Worm (Caenorhabditis elegans) whole organism, L2 larva: ENCODE measurements around the gene Y50D7A.3.

Source experiments
- F13H6.1 ChIP-seq: sonication (generic microtip); optimal IDR thresholded peaks from 2 replicates; lab custom pipeline; 2016; ENCODE audit warnings: missing genetic modification characterization, missing compliant biosample characterization
- Y55F3AM.14 ChIP-seq: fragments of 200-800 bp; sonication (Bioruptor generic); optimal IDR thresholded peaks from 2 replicates; lab custom pipeline; 2018; ENCODE audit warnings: mild to moderate bottlenecking, missing genetic modification characterization, missing compliant biosample characterization
- ZK546.5 ChIP-seq: sonication (generic microtip); optimal IDR thresholded peaks from 2 replicates; lab custom pipeline; 2017; ENCODE audit warnings: missing biosample characterization, missing genetic modification characterization
- alr-1 ChIP-seq: fragments of 150-350 bp; optimal IDR thresholded peaks from 2 replicates; lab custom pipeline; 2014; ENCODE audit warnings: missing biosample characterization, missing genetic modification characterization
- aly-2 ChIP-seq: fragments of 150-350 bp; optimal IDR thresholded peaks from 2 replicates; lab custom pipeline; 2014; ENCODE audit warnings: missing biosample characterization, missing genetic modification characterization
- ama-1 ChIP-seq: fragments of 150-350 bp; optimal IDR thresholded peaks from 2 replicates; lab custom pipeline; 2018; ENCODE audit warnings: inconsistent platforms
- ceh-16 ChIP-seq: fragments of 150-350 bp; optimal IDR thresholded peaks from 2 replicates; lab custom pipeline; 2014; ENCODE audit warnings: missing biosample characterization, missing genetic modification characterization
- crh-2 ChIP-seq: sonication (generic microtip); optimal IDR thresholded peaks from 2 replicates; lab custom pipeline; 2017; ENCODE audit warnings: missing biosample characterization, missing genetic modification characterization
- dmd-4 ChIP-seq: sonication (generic microtip); optimal IDR thresholded peaks from 2 replicates; lab custom pipeline; 2017; ENCODE audit warnings: missing biosample characterization, missing genetic modification characterization
- egl-27 ChIP-seq: sonication (generic microtip); optimal IDR thresholded peaks from 3 replicates; lab custom pipeline; 2017; ENCODE audit warnings: missing biosample characterization, missing genetic modification reagents, missing genetic modification characterization
- elt-1 ChIP-seq: fragments of 150-350 bp; optimal IDR thresholded peaks from 2 replicates; lab custom pipeline; 2014; ENCODE audit warnings: missing biosample characterization, missing genetic modification characterization
- elt-3 ChIP-seq: sonication (generic microtip); optimal IDR thresholded peaks from 2 replicates; lab custom pipeline; 2017; ENCODE audit warnings: missing biosample characterization, missing genetic modification characterization
- fos-1 ChIP-seq: fragments of 150-350 bp; optimal IDR thresholded peaks from 2 replicates; lab custom pipeline; 2014; ENCODE audit warnings: missing biosample characterization, missing genetic modification characterization
- lin-11 ChIP-seq: fragments of 150-350 bp; sonication (generic microtip); optimal IDR thresholded peaks from 2 replicates; lab custom pipeline; 2014; ENCODE audit warnings: missing biosample characterization, missing genetic modification characterization, inconsistent platforms, mixed read lengths
- lin-13 ChIP-seq: fragments of 150-350 bp; optimal IDR thresholded peaks from 2 replicates; lab custom pipeline; 2014; ENCODE audit warnings: missing biosample characterization, missing genetic modification reagents, missing genetic modification characterization
- lin-39 ChIP-seq: fragments of 150-350 bp; optimal IDR thresholded peaks from 2 replicates; lab custom pipeline; 2014; ENCODE audit warnings: missing biosample characterization, missing genetic modification reagents, missing genetic modification characterization
- mab-5 ChIP-seq: fragments of 150-350 bp; optimal IDR thresholded peaks from 2 replicates; lab custom pipeline; 2014; ENCODE audit warnings: missing biosample characterization, missing genetic modification characterization
- mdl-1 ChIP-seq, 2 experiments: fragments of 150-350 bp in 1 of 2; sonication (generic microtip) in 1 of 2; optimal IDR thresholded peaks; 2 replicates each; lab custom pipeline; 2017; ENCODE audit warnings: missing biosample characterization in 2 of 2, missing genetic modification characterization in 2 of 2
- nhr-10 ChIP-seq: sonication (generic microtip); optimal IDR thresholded peaks from 2 replicates; lab custom pipeline; 2017; ENCODE audit warnings: missing biosample characterization, missing genetic modification characterization
- nhr-11 ChIP-seq: fragments of 150-350 bp; optimal IDR thresholded peaks from 2 replicates; lab custom pipeline; 2014; ENCODE audit warnings: missing biosample characterization, missing genetic modification characterization
- nhr-129 ChIP-seq: fragments of 150-350 bp; optimal IDR thresholded peaks from 2 replicates; lab custom pipeline; 2014; ENCODE audit warnings: missing biosample characterization, missing genetic modification characterization
- nhr-21 ChIP-seq: fragments of 150-350 bp; optimal IDR thresholded peaks from 2 replicates; lab custom pipeline; 2014; ENCODE audit warnings: missing biosample characterization, missing genetic modification characterization
- nhr-23 ChIP-seq: fragments of 150-350 bp; optimal IDR thresholded peaks from 2 replicates; lab custom pipeline; 2014; ENCODE audit warnings: missing biosample characterization, missing genetic modification reagents, missing genetic modification characterization
- nhr-237 ChIP-seq: fragments of 150-350 bp; optimal IDR thresholded peaks from 2 replicates; lab custom pipeline; 2014; ENCODE audit warnings: missing biosample characterization, missing genetic modification characterization
- nhr-77 ChIP-seq: fragments of 150-350 bp; optimal IDR thresholded peaks from 2 replicates; lab custom pipeline; 2014; ENCODE audit warnings: missing biosample characterization, missing genetic modification characterization
- sem-4 ChIP-seq: fragments of 150-350 bp; optimal IDR thresholded peaks from 2 replicates; lab custom pipeline; 2014; ENCODE audit warnings: missing biosample characterization, missing genetic modification reagents, missing genetic modification characterization
- skn-1 ChIP-seq: sonication (generic microtip); optimal IDR thresholded peaks from 2 replicates; lab custom pipeline; 2017; ENCODE audit warnings: missing biosample characterization, missing genetic modification characterization
- sma-9 ChIP-seq, 2 experiments: fragments of 150-350 bp in 1 of 2; sonication (generic microtip) in 1 of 2; optimal IDR thresholded peaks; 2 replicates each; lab custom pipeline; 2014 to 2016; ENCODE audit warnings: missing genetic modification characterization in 2 of 2, mild to moderate bottlenecking in 1 of 2, missing biosample characterization in 1 of 2, missing compliant biosample characterization in 1 of 2, missing genetic modification reagents in 1 of 2, moderate library complexity in 1 of 2
- unc-39 ChIP-seq: fragments of 150-350 bp; optimal IDR thresholded peaks from 2 replicates; lab custom pipeline; 2014; ENCODE audit warnings: missing biosample characterization, missing genetic modification characterization
- unc-55 ChIP-seq: fragments of 150-350 bp; sonication (generic microtip); optimal IDR thresholded peaks from 3 replicates; lab custom pipeline; 2014; ENCODE audit warnings: missing biosample characterization, missing genetic modification reagents, missing genetic modification characterization
- unc-62 ChIP-seq: fragments of 150-350 bp; optimal IDR thresholded peaks from 2 replicates; lab custom pipeline; 2014; ENCODE audit warnings: missing biosample characterization, missing genetic modification reagents, missing genetic modification characterization
- zag-1 ChIP-seq: fragments of 150-350 bp; optimal IDR thresholded peaks from 2 replicates; lab custom pipeline; 2014; ENCODE audit warnings: missing biosample characterization, missing genetic modification characterization
- ztf-1 ChIP-seq: fragments of 200-800 bp; sonication (Bioruptor generic); conservative IDR thresholded peaks from 2 replicates; pipeline ENCODE4 v1.3.6; 2022; ENCODE audit warnings: missing genetic modification characterization, missing compliant biosample characterization
- ztf-11 ChIP-seq: sonication (generic microtip); optimal IDR thresholded peaks from 2 replicates; lab custom pipeline; 2017; ENCODE audit warnings: missing biosample characterization, missing genetic modification characterization

The Y50D7A.3 gene

DNA sequence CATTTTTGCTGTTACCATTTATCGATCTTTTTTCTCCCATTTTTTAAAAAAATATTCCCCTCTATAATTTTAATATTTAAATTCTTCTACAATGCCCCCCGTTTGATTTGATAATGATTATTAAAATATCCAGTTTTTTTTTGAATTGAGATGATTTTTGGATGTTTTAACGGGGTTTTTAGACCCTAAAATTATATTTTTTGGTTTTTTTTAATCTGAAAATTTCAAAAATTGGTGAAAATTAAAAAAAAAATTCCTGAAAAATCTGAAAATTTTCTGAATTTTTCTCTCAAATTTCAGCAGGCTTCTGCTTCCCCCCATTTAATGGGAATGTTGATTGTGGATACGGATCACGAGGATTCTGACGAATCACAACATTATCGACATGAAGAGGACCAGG lies at the start of gene Y50D7A.3:
TSS of gene Y50D7A.3 (plus strand) at position 301 of the 400 bp plus-strand sequence.
- no peak for TF ChIP-seq lin-11 (tag; lab: Kevin White, UChicago)
- no peak for TF ChIP-seq nhr-77 (tag; lab: Kevin White, UChicago)
- no peak for TF ChIP-seq dmd-4 (tag; lab: Kevin White, UChicago)
- TF ChIP-seq skn-1 = no peak
- TF ChIP-seq nhr-21 (tag; lab: Kevin White, UChicago) = no peak
- no peak for TF ChIP-seq ama-1 (lab: Kevin White, UChicago)
- no peak for TF ChIP-seq zag-1 (tag; lab: Kevin White, UChicago)
- no peak for TF ChIP-seq nhr-11
- TF ChIP-seq nhr-10 = no peak
- no peak for TF ChIP-seq mab-5
- TF ChIP-seq mdl-1 (tag; optimal IDR thresholded peaks at IDR 0.05; lab: Kevin White, UChicago) = no peak
- no peak for TF ChIP-seq ztf-11 (tag; lab: Kevin White, UChicago)
- TF ChIP-seq crh-2 (tag; lab: Kevin White, UChicago) = no peak
- TF ChIP-seq sma-9 (GFP tag; optimal IDR thresholded peaks at IDR 0.05; lab: Kevin White, UChicago) = no peak
- no peak for TF ChIP-seq sma-9 (tag; optimal IDR thresholded peaks at IDR 0.05; lab: Kevin White, UChicago)
- no peak for TF ChIP-seq alr-1 (tag; lab: Kevin White, UChicago)
- no peak for TF ChIP-seq sem-4
- no peak for TF ChIP-seq nhr-129
- TF ChIP-seq nhr-23 (tag; lab: Kevin White, UChicago) = no peak
- no peak for TF ChIP-seq Y55F3AM.14 (GFP tag; lab: Kevin White, UChicago)
- no peak for TF ChIP-seq unc-62

DNA sequence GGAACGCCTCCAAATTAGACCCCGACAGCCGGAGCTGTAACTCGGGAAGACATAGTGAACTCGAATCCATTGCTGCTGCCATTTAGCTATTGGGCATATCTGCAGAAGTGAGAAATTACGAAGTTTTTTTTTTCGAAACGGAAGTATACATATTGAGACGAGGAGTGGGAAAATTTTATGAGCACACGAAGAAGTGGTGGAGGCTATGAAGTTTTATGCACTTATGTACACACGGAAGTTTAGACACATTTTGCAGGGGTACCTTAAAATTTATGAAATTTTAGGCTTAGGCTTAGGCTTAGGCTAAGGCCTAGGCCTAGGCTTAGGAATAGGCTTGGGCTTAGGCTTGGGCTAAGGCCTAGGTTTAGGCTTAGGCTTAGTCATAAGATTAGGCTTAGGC lies 47.3 kb upstream of the Y50D7A.3 start, which contains the start of gene W10C4.1:
TSS of gene W10C4.1 (minus strand) at position 101 of the 400 bp plus-strand sequence.
- TF ChIP-seq elt-3 (tag; lab: Kevin White, UChicago) = no peak
- TF ChIP-seq unc-55 = peak; percentile 9

DNA sequence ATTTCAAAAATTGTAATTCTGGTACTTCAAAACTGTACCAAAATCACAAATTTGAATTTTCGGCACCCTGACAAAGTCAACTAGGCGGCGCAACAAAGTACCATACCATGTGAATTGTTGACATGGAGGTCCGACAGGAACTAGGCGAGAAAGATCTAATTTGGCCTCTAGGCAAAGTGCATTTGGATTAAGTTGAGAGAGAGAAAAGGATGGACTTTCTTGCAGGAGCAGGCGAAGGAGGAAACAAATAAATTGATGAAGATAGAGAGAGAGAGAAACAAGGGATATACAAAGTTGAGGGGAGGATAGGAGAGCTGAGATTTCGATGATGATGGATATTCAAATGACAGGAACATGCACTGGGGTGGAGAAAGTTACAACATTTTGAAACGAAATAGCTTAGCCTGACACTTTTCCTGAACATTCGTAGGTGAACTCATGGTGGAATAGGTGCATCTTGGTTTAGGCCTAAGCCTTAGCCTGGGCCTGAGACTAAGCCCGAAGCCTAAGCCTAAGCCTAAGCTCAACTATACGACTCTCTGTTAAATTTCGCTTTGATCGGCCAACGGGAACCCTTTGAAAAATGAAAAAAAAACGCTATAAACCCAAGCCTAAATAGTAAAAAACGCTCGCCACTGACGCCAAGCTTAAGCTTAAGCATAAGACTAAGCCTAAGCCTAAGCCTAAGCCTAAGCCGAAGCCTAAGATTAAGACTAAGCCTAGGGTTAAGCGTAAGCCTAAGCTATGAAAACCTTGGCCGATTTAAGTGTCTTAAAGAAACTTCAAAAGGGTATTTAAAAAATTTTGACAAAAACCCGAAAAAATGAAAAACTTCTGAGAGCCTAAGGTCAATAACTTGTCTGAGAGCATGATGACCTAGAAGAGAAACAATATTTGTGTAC lies 45.3 kb upstream of the Y50D7A.3 start:
- TF ChIP-seq zag-1 (tag; lab: Kevin White, UChicago) (no peak), nhr-10 (no peak), unc-39 (no peak), aly-2 (tag; lab: Kevin White, UChicago) (no peak), sem-4 (no peak), mab-5 (no peak), unc-55 (no peak), ceh-16 (tag; lab: Kevin White, UChicago) (no peak), Y55F3AM.14 (GFP tag; lab: Kevin White, UChicago) (no peak), crh-2 (tag; lab: Kevin White, UChicago) (no peak), alr-1 (tag; lab: Kevin White, UChicago) (no peak), fos-1 (tag; lab: Kevin White, UChicago) (no peak), nhr-129 (no peak)

DNA sequence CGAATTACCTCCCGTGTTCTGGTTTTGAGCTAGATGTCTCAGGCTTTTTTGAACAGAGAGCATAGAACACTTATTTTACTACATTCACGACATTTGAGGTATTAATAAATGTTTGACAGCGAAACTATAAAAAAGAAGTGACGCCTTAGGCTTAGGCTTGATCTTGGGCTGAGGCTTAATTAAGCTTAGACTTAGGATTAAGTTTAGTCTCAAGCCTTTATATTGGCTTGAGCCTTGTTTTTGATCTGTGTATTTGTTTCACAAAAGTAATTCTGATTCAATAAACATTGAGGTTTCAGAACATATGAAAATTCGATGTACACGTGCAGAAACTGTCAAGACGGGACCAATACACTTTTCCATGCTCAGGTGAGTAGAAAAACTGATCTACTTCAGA lies 44.6 kb upstream of the Y50D7A.3 start, which contains the start of gene klp-20:
TSS of gene klp-20 (plus strand) at position 298 of the 397 bp plus-strand sequence.
- no peak for TF ChIP-seq ztf-1
- no peak for TF ChIP-seq Y55F3AM.14 (GFP tag; lab: Kevin White, UChicago)
- no peak for TF ChIP-seq fos-1 (tag; lab: Kevin White, UChicago)
- no peak for TF ChIP-seq skn-1
- TF ChIP-seq mab-5 = no peak
- no peak for TF ChIP-seq nhr-129
- no peak for TF ChIP-seq unc-62
- TF ChIP-seq egl-27 (tag; lab: Kevin White, UChicago) = no peak
- TF ChIP-seq lin-13 (GFP tag; lab: Kevin White, UChicago) = no peak
- no peak for TF ChIP-seq sem-4
- TF ChIP-seq nhr-237 (tag; lab: Kevin White, UChicago) = no peak
- no peak for TF ChIP-seq ZK546.5
- no peak for TF ChIP-seq F13H6.1 (tag; lab: Kevin White, UChicago)
- TF ChIP-seq, all 48 proteins: peak for 0

DNA sequence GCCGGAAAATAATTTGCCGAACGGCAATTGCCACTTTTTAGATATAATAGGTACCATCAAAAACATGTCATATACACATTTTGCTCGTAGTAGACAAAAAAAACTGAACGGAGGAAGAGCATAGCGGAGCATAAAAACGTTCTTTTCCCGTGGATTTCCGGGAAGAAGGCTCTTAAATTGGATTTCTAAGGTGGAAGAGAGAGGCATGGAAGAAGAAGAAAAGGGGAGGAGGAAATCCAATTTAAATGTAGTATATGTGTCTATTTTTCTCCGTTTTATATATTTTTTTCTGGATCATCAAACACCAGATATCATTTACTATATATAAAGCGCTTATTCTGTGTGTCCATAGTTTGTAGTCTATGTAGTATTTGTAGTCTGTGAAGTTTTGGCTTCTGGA lies 42.9 kb upstream of the Y50D7A.3 start:
- TF ChIP-seq ztf-11 (tag; lab: Kevin White, UChicago) = no peak
- no peak for TF ChIP-seq ama-1 (lab: Kevin White, UChicago)
- TF ChIP-seq lin-39 = no peak
- TF ChIP-seq elt-1 (tag; lab: Kevin White, UChicago) = no peak
- no peak for TF ChIP-seq nhr-10
